Worm (Caenorhabditis elegans): Measurements from ENCODE around the gene clp-1.

The clp-1 gene

DNA sequence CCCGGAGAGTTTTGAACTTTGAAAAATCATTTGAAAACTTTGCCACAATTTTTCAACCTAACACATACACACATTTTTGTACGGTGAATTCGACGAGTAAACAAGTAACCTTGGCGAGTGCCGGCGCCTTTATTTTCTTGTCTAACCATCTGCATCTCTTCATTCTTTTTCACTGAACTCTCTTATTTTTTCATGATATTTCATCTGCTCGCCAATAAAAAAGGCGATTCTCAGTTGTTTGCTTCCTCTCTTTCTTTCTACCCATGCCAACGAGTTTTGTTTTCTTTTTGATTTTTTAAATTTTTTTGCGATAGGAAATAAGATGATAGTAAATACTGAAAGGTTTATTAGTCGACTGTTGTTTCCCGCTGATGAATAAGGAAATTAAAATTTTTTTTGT, 1.0 kb upstream of the clp-1 start:
- TF ChIP-seq tbx-37 (GFP tag; conservative IDR thresholded peaks at IDR 0.05) = no peak
- TF ChIP-seq B0310.2 (tag; optimal IDR thresholded peaks at IDR 0.05) = no peak
- no peak for TF ChIP-seq scrt-1 (GFP tag; IDR thresholded peaks at IDR 0.05)
- TF ChIP-seq hmg-4 (GFP tag; optimal IDR thresholded peaks at IDR 0.05) = no peak
- TF ChIP-seq sea-1 (GFP tag; conservative IDR thresholded peaks at IDR 0.05) = no peak
- no peak for TF ChIP-seq hmbx-1 (tag; optimal IDR thresholded peaks at IDR 0.05)
- TF ChIP-seq F13C5.2 (tag; optimal IDR thresholded peaks at IDR 0.05) = no peak
- no peak for TF ChIP-seq ceh-36 (tag; optimal IDR thresholded peaks at IDR 0.05)
- TF ChIP-seq aly-1 (tag; optimal IDR thresholded peaks at IDR 0.05) = no peak
- no peak for TF ChIP-seq pes-1 (GFP tag; IDR thresholded peaks at IDR 0.05)
- no peak for TF ChIP-seq hnd-1 (tag; optimal IDR thresholded peaks at IDR 0.05)
- no peak for TF ChIP-seq tra-4 (tag; optimal IDR thresholded peaks at IDR 0.05)
- no peak for TF ChIP-seq flt-1 (GFP tag; IDR thresholded peaks at IDR 0.05)
- TF ChIP-seq ama-1 (optimal IDR thresholded peaks at IDR 0.05) = no peak
- no peak for TF ChIP-seq tbx-11 (GFP tag; IDR thresholded peaks at IDR 0.05)
- TF ChIP-seq ceh-13 (GFP tag; optimal IDR thresholded peaks at IDR 0.05) = no peak

DNA sequence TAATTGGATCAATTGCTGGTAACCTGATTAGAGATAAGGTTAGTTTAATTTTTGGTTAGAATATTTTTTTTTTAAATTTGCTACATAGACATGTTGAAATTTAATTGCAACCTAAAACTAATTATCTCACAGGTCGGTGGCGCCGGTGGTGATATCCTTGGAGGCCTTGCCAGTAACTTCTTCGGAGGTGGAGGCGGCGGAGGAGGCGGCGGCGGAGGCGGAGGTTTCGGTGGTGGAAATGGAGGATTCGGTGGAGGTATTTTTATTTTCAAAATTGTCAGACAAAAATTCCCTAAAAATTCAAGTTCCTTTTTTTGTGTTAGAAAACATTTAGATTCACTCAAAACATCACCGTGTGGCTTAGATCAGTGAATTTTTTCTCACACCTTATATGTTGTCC, 1.5 kb downstream of the clp-1 start:
- no peak for TF ChIP-seq pes-1 (GFP tag; IDR thresholded peaks at IDR 0.05)
- TF ChIP-seq hnd-1 (tag; optimal IDR thresholded peaks at IDR 0.05) = no peak
- TF ChIP-seq sea-1 (GFP tag; conservative IDR thresholded peaks at IDR 0.05) = no peak

DNA sequence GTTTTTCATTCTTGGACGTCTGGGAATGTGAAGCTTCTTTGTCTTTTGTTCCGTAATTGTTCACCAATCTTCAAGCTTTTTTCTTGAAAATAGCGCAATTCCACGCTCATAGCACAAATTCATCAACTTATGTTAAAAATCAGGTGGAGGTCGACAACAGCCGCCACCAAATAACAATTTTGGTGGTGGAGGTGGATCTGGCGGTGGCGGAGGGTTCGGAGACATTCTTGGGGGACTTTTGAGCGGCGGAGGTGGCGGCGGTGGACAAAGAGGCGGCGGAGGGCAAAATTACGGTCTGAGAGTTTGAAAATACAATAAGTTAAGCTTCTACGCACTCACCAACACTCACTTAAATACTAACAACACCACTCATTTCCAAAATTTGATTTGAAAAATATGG, 2.2 kb downstream of the clp-1 start:
- TF ChIP-seq ets-7 (tag; optimal IDR thresholded peaks at IDR 0.05) = no peak
- no peak for TF ChIP-seq pes-1 (GFP tag; IDR thresholded peaks at IDR 0.05)
- TF ChIP-seq ceh-13 (GFP tag; optimal IDR thresholded peaks at IDR 0.05) = no peak
- TF ChIP-seq hmbx-1 (tag; optimal IDR thresholded peaks at IDR 0.05) = no peak
- no peak for TF ChIP-seq tbx-11 (GFP tag; IDR thresholded peaks at IDR 0.05)
- TF ChIP-seq ama-1 (optimal IDR thresholded peaks at IDR 0.05) = no peak
- TF ChIP-seq hmg-4 (GFP tag; optimal IDR thresholded peaks at IDR 0.05) = no peak
- no peak for TF ChIP-seq B0310.2 (tag; optimal IDR thresholded peaks at IDR 0.05)
- no peak for TF ChIP-seq tra-4 (tag; optimal IDR thresholded peaks at IDR 0.05)
- TF ChIP-seq scrt-1 (GFP tag; IDR thresholded peaks at IDR 0.05) = no peak
- TF ChIP-seq flt-1 (GFP tag; IDR thresholded peaks at IDR 0.05) = no peak
- TF ChIP-seq sea-1 (GFP tag; conservative IDR thresholded peaks at IDR 0.05) = no peak
- no peak for TF ChIP-seq hnd-1 (tag; optimal IDR thresholded peaks at IDR 0.05)
- TF ChIP-seq ceh-36 (tag; optimal IDR thresholded peaks at IDR 0.05) = no peak
- no peak for TF ChIP-seq F13C5.2 (tag; optimal IDR thresholded peaks at IDR 0.05)
- TF ChIP-seq aly-1 (tag; optimal IDR thresholded peaks at IDR 0.05) = no peak
- no peak for TF ChIP-seq tbx-37 (GFP tag; conservative IDR thresholded peaks at IDR 0.05)

DNA sequence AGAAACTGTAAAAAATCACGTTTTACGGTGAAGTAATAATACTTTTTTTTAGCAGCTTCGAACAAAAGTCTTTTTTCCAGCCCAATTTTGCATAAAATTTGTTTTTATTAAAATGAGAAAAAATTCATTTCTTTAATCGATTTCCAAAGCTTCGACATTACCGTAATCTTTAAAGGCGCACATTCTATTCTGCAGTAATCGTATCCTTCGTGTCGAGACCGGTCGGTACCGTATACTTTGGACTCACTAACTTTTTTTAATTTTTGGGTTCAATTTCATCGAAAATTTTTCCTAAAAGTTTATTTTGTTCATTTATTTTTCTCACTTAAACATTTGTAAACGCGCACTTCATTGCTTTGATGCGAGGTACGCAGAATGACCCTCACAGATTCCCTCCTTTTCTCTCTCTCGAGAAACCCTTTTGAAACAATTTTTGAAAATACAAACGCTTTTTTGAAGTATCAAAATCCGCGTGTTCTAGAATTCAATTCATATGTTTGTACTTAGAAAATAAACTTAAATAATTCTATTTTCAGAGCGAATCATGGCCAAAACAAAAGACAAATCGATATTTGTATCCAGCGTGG, 6.9 kb downstream of the clp-1 start, which contains the start of gene hrpk-2:
TSS of gene hrpk-2 (plus strand) at position 537 of the 587 bp plus-strand sequence.
- TF ChIP-seq hnd-1 (tag; optimal IDR thresholded peaks at IDR 0.05) = no peak
- no peak for TF ChIP-seq ceh-36 (tag; optimal IDR thresholded peaks at IDR 0.05)
- TF ChIP-seq hmbx-1 (tag; optimal IDR thresholded peaks at IDR 0.05) = no peak
- TF ChIP-seq ets-7 (tag; optimal IDR thresholded peaks at IDR 0.05) = no peak
- no peak for TF ChIP-seq flt-1 (GFP tag; IDR thresholded peaks at IDR 0.05)
- TF ChIP-seq aly-1 (tag; optimal IDR thresholded peaks at IDR 0.05) = no peak
- no peak for TF ChIP-seq tbx-11 (GFP tag; IDR thresholded peaks at IDR 0.05)
- no peak for TF ChIP-seq pes-1 (GFP tag; IDR thresholded peaks at IDR 0.05)
- no peak for TF ChIP-seq hmg-4 (GFP tag; optimal IDR thresholded peaks at IDR 0.05)
- no peak for TF ChIP-seq scrt-1 (GFP tag; IDR thresholded peaks at IDR 0.05)
- TF ChIP-seq ceh-13 (GFP tag; optimal IDR thresholded peaks at IDR 0.05) = no peak
- no peak for TF ChIP-seq sea-1 (GFP tag; conservative IDR thresholded peaks at IDR 0.05)
- no peak for TF ChIP-seq tbx-37 (GFP tag; conservative IDR thresholded peaks at IDR 0.05)

DNA sequence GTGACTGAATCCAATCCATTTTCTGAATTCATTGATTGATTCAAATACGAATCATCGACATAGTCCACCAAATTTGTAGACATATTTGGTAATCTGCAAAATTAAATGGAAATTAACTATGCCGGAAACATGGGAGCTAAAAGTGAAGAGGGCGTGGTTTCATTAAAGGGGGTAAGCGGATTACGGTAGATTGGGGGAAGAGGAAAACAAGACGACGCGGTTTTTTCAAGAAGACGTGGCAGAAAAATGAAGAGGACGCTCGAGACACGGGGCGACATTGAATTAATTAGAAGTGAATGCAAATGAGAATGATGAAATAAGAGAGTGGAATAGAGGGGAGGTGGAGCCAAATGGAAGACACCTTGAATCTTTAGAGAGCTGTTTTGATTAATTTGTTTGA, 16.6 kb downstream of the clp-1 start, which contains the start of gene npr-17:
TSS of gene npr-17 (minus strand) at position 101 of the 400 bp plus-strand sequence.
- TF ChIP-seq tra-4 (tag; optimal IDR thresholded peaks at IDR 0.05) (no peak), hmbx-1 (tag; optimal IDR thresholded peaks at IDR 0.05) (no peak), hnd-1 (tag; optimal IDR thresholded peaks at IDR 0.05) (no peak), tbx-37 (GFP tag; conservative IDR thresholded peaks at IDR 0.05) (no peak), scrt-1 (GFP tag; IDR thresholded peaks at IDR 0.05) (no peak), ets-7 (tag; optimal IDR thresholded peaks at IDR 0.05) (no peak), F13C5.2 (tag; optimal IDR thresholded peaks at IDR 0.05) (no peak), hmg-4 (GFP tag; optimal IDR thresholded peaks at IDR 0.05) (no peak), sea-1 (GFP tag; conservative IDR thresholded peaks at IDR 0.05) (no peak), ceh-36 (tag; optimal IDR thresholded peaks at IDR 0.05) (no peak), pes-1 (GFP tag; IDR thresholded peaks at IDR 0.05) (no peak), tbx-11 (GFP tag; IDR thresholded peaks at IDR 0.05) (no peak), flt-1 (GFP tag; IDR thresholded peaks at IDR 0.05) (no peak), ama-1 (optimal IDR thresholded peaks at IDR 0.05) (no peak), aly-1 (tag; optimal IDR thresholded peaks at IDR 0.05) (no peak), ceh-13 (GFP tag; optimal IDR thresholded peaks at IDR 0.05) (no peak)

DNA sequence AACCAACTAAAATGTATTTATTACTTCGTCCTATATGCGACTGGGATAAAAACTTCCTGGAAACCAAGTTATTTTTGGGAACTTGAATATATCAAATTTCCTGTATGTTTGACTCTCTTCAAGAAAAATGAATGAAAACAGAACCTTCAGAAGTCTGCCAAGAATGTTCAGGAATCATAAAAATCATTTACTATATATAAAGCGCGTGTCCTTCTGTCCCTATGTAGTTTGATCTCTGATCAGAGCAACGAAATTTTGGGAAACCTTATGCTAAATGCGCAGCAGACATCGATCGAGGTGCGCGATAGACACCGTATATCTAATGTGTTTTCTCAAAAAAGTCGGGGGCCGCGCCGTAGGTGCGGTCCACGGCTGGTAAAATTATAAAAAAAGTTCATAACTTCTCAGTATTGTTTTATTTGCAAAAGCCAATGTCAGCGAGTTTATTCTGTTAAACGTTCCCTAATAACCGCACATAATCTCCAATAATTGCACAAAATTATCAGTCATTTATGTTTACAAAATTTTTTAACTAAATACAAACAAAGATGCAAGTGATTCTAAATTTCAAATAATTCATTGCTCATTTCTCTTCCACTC, 17.8 kb downstream of the clp-1 start:
- TF ChIP-seq hmg-4 (GFP tag; optimal IDR thresholded peaks at IDR 0.05) = no peak
- TF ChIP-seq F13C5.2 (tag; optimal IDR thresholded peaks at IDR 0.05) = no peak
- TF ChIP-seq hmbx-1 (tag; optimal IDR thresholded peaks at IDR 0.05) = no peak
- no peak for TF ChIP-seq pes-1 (GFP tag; IDR thresholded peaks at IDR 0.05)
- no peak for TF ChIP-seq scrt-1 (GFP tag; IDR thresholded peaks at IDR 0.05)
- TF ChIP-seq ets-7 (tag; optimal IDR thresholded peaks at IDR 0.05) = no peak
- no peak for TF ChIP-seq ama-1 (optimal IDR thresholded peaks at IDR 0.05)
- no peak for TF ChIP-seq aly-1 (tag; optimal IDR thresholded peaks at IDR 0.05)
- no peak for TF ChIP-seq sea-1 (GFP tag; conservative IDR thresholded peaks at IDR 0.05)
- no peak for TF ChIP-seq hnd-1 (tag; optimal IDR thresholded peaks at IDR 0.05)
- no peak for TF ChIP-seq tbx-37 (GFP tag; conservative IDR thresholded peaks at IDR 0.05)
- TF ChIP-seq B0310.2 (tag; optimal IDR thresholded peaks at IDR 0.05) = no peak
- TF ChIP-seq flt-1 (GFP tag; IDR thresholded peaks at IDR 0.05) = no peak
- TF ChIP-seq ceh-13 (GFP tag; optimal IDR thresholded peaks at IDR 0.05) = no peak
- no peak for TF ChIP-seq tbx-11 (GFP tag; IDR thresholded peaks at IDR 0.05)
- TF ChIP-seq ceh-36 (tag; optimal IDR thresholded peaks at IDR 0.05) = no peak
- TF ChIP-seq tra-4 (tag; optimal IDR thresholded peaks at IDR 0.05) = no peak

DNA sequence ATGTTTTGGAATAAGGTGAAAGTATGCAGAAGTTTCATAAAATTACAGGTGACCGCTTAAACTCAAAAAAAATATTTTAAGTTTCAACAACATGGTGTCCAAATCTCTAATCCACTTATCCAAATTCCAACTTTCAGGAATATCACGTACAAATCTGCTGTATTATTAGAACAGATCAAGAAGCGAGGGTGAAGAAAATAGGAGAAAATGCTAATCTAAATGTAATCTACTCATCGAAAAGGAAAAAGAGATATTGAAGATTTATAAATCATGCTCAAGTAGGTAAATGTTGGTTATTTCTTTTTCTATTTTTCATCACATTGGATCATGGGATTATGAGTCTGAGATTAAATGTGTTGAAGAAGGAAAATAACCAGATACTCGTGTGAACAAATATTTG, 21.8 kb downstream of the clp-1 start:
- TF ChIP-seq pes-1 (GFP tag; IDR thresholded peaks at IDR 0.05) (no peak), ets-7 (tag; optimal IDR thresholded peaks at IDR 0.05) (no peak), aly-1 (tag; optimal IDR thresholded peaks at IDR 0.05) (no peak), flt-1 (GFP tag; IDR thresholded peaks at IDR 0.05) (no peak), tbx-11 (GFP tag; IDR thresholded peaks at IDR 0.05) (no peak), ceh-36 (tag; optimal IDR thresholded peaks at IDR 0.05) (no peak), F13C5.2 (tag; optimal IDR thresholded peaks at IDR 0.05) (no peak)
